Worm (Caenorhabditis elegans): Measurements from ENCODE around the gene F01G10.9.

DNA sequence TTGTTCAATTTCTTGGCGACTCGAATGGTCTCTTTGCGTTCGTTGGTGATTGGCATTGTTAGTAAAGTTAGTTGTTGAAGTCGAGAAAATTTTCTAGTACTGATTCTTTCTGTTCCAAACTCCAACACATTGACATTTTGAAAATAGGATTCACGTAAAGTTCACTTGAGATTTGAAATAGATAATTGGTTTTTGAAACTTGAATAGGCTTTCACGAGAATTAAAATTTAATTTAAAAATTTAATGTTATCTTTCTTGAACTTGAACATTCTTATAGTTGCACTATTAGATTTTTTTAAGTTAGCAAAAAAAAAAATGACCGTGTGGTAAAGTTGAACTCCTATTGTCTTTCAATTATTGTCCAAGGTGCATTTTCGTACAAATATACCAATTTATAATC, 34.6 kb upstream of the F01G10.9 start, which contains the start of gene R09E10.6:
- TF ChIP-seq pqm-1 (tag; optimal IDR thresholded peaks at IDR 0.05) (no peak), nhr-11 (tag; optimal IDR thresholded peaks at IDR 0.05) (no peak), nhr-12 (tag; optimal IDR thresholded peaks at IDR 0.05) (no peak), elt-1 (tag; optimal IDR thresholded peaks at IDR 0.05) (no peak)
